Worm (Caenorhabditis elegans): Measurements from ENCODE around the gene F22B5.10.

- TF ChIP-seq hmg-4 (GFP tag; optimal IDR thresholded peaks at IDR 0.05) = no peak
- TF ChIP-seq ama-1 (optimal IDR thresholded peaks at IDR 0.05) = no peak
- no peak for TF ChIP-seq tbx-37 (GFP tag; conservative IDR thresholded peaks at IDR 0.05)
- no peak for TF ChIP-seq F13C5.2 (tag; optimal IDR thresholded peaks at IDR 0.05)
- no peak for TF ChIP-seq ets-7 (tag; optimal IDR thresholded peaks at IDR 0.05)
- TF ChIP-seq tbx-11 (GFP tag; IDR thresholded peaks at IDR 0.05) = no peak
- TF ChIP-seq flt-1 (GFP tag; IDR thresholded peaks at IDR 0.05) = no peak
- TF ChIP-seq scrt-1 (GFP tag; IDR thresholded peaks at IDR 0.05) = no peak
- TF ChIP-seq hmbx-1 (tag; optimal IDR thresholded peaks at IDR 0.05) = no peak
- TF ChIP-seq B0310.2 (tag; optimal IDR thresholded peaks at IDR 0.05) = no peak
Measured at ce11 chrII:8464448-8464898, 2.5 kb upstream of the F22B5.10 start, which contains the start of gene fars-3.

Data from whole organism, early embryonic.